Fruit fly (Drosophila melanogaster): ENCODE measurements around the gene Shmt.

The Shmt gene

dm6 chrX:5932345-5932995, 15.9 kb upstream of the Shmt start:
- no peak for TF ChIP-seq D1 (tag; optimal IDR thresholded peaks at IDR 0.05)
- peak; percentile 70 for TF ChIP-seq CG15710 (tag; optimal IDR thresholded peaks at IDR 0.05)
- TF ChIP-seq CG8301 (tag; optimal IDR thresholded peaks at IDR 0.05): peak; percentile 90
- TF ChIP-seq CG12605 (GFP tag; IDR thresholded peaks at IDR 0.05): peak; percentile 77
- TF ChIP-seq Snoo (tag; optimal IDR thresholded peaks at IDR 0.05): peak; percentile 49
- peak; percentile 90 for TF ChIP-seq fd96Ca (GFP tag; IDR thresholded peaks at IDR 0.05)
- TF ChIP-seq CG4496 (GFP tag; IDR thresholded peaks at IDR 0.05): peak; percentile 91; the same call in 2 of the 3 replicates
- peak; percentile 88 for TF ChIP-seq Ets98B (GFP tag; IDR thresholded peaks at IDR 0.05)
- TF ChIP-seq CG13204 (GFP tag; optimal IDR thresholded peaks at IDR 0.05): no peak
- TF ChIP-seq CG14655 (GFP tag; optimal IDR thresholded peaks at IDR 0.05): peak; percentile 87
- no peak for TF ChIP-seq EcR (GFP tag; optimal IDR thresholded peaks at IDR 0.05)
- TF ChIP-seq CG8159 (tag; optimal IDR thresholded peaks at IDR 0.05): peak; percentile 64
- TF ChIP-seq Pif1B (GFP tag; optimal IDR thresholded peaks at IDR 0.05): peak; percentile 87
- peak; percentile 65 for TF ChIP-seq CG32121 (GFP tag; IDR thresholded peaks at IDR 0.05)
- peak; percentile 59 for TF ChIP-seq gl (tag; optimal IDR thresholded peaks at IDR 0.05)
- TF ChIP-seq CG34367 (tag; optimal IDR thresholded peaks at IDR 0.05): peak; percentile 67
- peak; percentile 67 for TF ChIP-seq CG17806 (tag; optimal IDR thresholded peaks at IDR 0.05)
- TF ChIP-seq Pif1A (GFP tag; optimal IDR thresholded peaks at IDR 0.05): peak; percentile 85
- 0 out of 2 replicates have a peak, but pooled peaks have one; percentile 6 for TF ChIP-seq CG10348 (GFP tag; IDR thresholded peaks at IDR 0.05)
- TF ChIP-seq rn (GFP tag; IDR thresholded peaks at IDR 0.05): peak; percentile 49
- peak; percentile 63 for TF ChIP-seq CG9948 (tag; optimal IDR thresholded peaks at IDR 0.05)

dm6 chrX:5926718-5927117, 10.1 kb upstream of the Shmt start:
- peak; percentile 70 for TF ChIP-seq Ets98B (GFP tag; IDR thresholded peaks at IDR 0.05)
- peak; percentile 28 for TF ChIP-seq gl (tag; optimal IDR thresholded peaks at IDR 0.05)
- TF ChIP-seq CG12605 (GFP tag; IDR thresholded peaks at IDR 0.05): peak; percentile 74
- no peak for TF ChIP-seq CG10348 (GFP tag; IDR thresholded peaks at IDR 0.05)
- TF ChIP-seq D1 (tag; optimal IDR thresholded peaks at IDR 0.05): no peak
- peak; percentile 76 for TF ChIP-seq CG34367 (tag; optimal IDR thresholded peaks at IDR 0.05)
- peak; percentile 62 for TF ChIP-seq CG15710 (tag; optimal IDR thresholded peaks at IDR 0.05)
- TF ChIP-seq Pif1A (GFP tag; optimal IDR thresholded peaks at IDR 0.05): peak; percentile 53
- TF ChIP-seq CG17806 (tag; optimal IDR thresholded peaks at IDR 0.05): peak; percentile 73
- peak; percentile 57 for TF ChIP-seq Pif1B (GFP tag; optimal IDR thresholded peaks at IDR 0.05)
- no peak for TF ChIP-seq EcR (GFP tag; optimal IDR thresholded peaks at IDR 0.05)
- TF ChIP-seq fd96Ca (GFP tag; IDR thresholded peaks at IDR 0.05): peak; percentile 84
- peak; percentile 72 for TF ChIP-seq CG8301 (tag; optimal IDR thresholded peaks at IDR 0.05)
- TF ChIP-seq CG14655 (GFP tag; optimal IDR thresholded peaks at IDR 0.05): peak; percentile 77
- TF ChIP-seq CG4496 (GFP tag; IDR thresholded peaks at IDR 0.05): peak; percentile 70; the same call in 2 of the 3 replicates
- no peak for TF ChIP-seq Snoo (tag; optimal IDR thresholded peaks at IDR 0.05)
- TF ChIP-seq CG13204 (GFP tag; optimal IDR thresholded peaks at IDR 0.05): no peak
- no peak for TF ChIP-seq rn (GFP tag; IDR thresholded peaks at IDR 0.05)
- TF ChIP-seq CG8159 (tag; optimal IDR thresholded peaks at IDR 0.05): peak; percentile 65
- peak; percentile 49; the same call in 1 of the 2 replicates for TF ChIP-seq CG32121 (GFP tag; IDR thresholded peaks at IDR 0.05)
- TF ChIP-seq CG9948 (tag; optimal IDR thresholded peaks at IDR 0.05): peak; percentile 75

- TF ChIP-seq CG12605 (GFP tag; IDR thresholded peaks at IDR 0.05) (peak; percentile 91), fd96Ca (GFP tag; IDR thresholded peaks at IDR 0.05) (peak; percentile 84), CG8301 (tag; optimal IDR thresholded peaks at IDR 0.05) (peak; percentile 92), CG14655 (GFP tag; optimal IDR thresholded peaks at IDR 0.05) (peak; percentile 94), Pif1A (GFP tag; optimal IDR thresholded peaks at IDR 0.05) (peak; percentile 74), CG34367 (tag; optimal IDR thresholded peaks at IDR 0.05) (peak; percentile 84), CG32121 (GFP tag; IDR thresholded peaks at IDR 0.05) (peak; percentile 49; the same call in 1 of the 2 replicates), gl (tag; optimal IDR thresholded peaks at IDR 0.05) (peak; percentile 64), CG10348 (GFP tag; IDR thresholded peaks at IDR 0.05) (no peak), CG13204 (GFP tag; optimal IDR thresholded peaks at IDR 0.05) (peak; percentile 16), CG4496 (GFP tag; IDR thresholded peaks at IDR 0.05) (peak; percentile 93), CG9948 (tag; optimal IDR thresholded peaks at IDR 0.05) (peak; percentile 81), Ets98B (GFP tag; IDR thresholded peaks at IDR 0.05) (peak; percentile 87), Pif1B (GFP tag; optimal IDR thresholded peaks at IDR 0.05) (peak; percentile 79), CG17806 (tag; optimal IDR thresholded peaks at IDR 0.05) (peak; percentile 97), CG8159 (tag; optimal IDR thresholded peaks at IDR 0.05) (peak; percentile 85), CG15710 (tag; optimal IDR thresholded peaks at IDR 0.05) (peak; percentile 84), rn (GFP tag; IDR thresholded peaks at IDR 0.05) (peak; percentile 75), EcR (GFP tag; optimal IDR thresholded peaks at IDR 0.05) (peak; percentile 89), Snoo (tag; optimal IDR thresholded peaks at IDR 0.05) (peak; percentile 57), D1 (tag; optimal IDR thresholded peaks at IDR 0.05) (peak; percentile 46)
These were observed 9.3 kb upstream of the Shmt start for dm6 chrX:5925793-5926418.

dm6 chrX:5924378-5924777, 7.8 kb upstream of the Shmt start:
- TF ChIP-seq D1 (tag; optimal IDR thresholded peaks at IDR 0.05) (peak; percentile 31), rn (GFP tag; IDR thresholded peaks at IDR 0.05) (0 out of 2 replicates have a peak, but pooled peaks have one; percentile 33), Ets98B (GFP tag; IDR thresholded peaks at IDR 0.05) (peak; percentile 65), CG32121 (GFP tag; IDR thresholded peaks at IDR 0.05) (0 out of 2 replicates have a peak, but pooled peaks have one; percentile 14), gl (tag; optimal IDR thresholded peaks at IDR 0.05) (no peak), CG8159 (tag; optimal IDR thresholded peaks at IDR 0.05) (peak; percentile 26), CG13204 (GFP tag; optimal IDR thresholded peaks at IDR 0.05) (no peak), EcR (GFP tag; optimal IDR thresholded peaks at IDR 0.05) (no peak), CG12605 (GFP tag; IDR thresholded peaks at IDR 0.05) (peak; percentile 67), Pif1B (GFP tag; optimal IDR thresholded peaks at IDR 0.05) (peak; percentile 64), CG34367 (tag; optimal IDR thresholded peaks at IDR 0.05) (peak; percentile 37), CG9948 (tag; optimal IDR thresholded peaks at IDR 0.05) (peak; percentile 59), CG17806 (tag; optimal IDR thresholded peaks at IDR 0.05) (peak; percentile 42), CG14655 (GFP tag; optimal IDR thresholded peaks at IDR 0.05) (peak; percentile 91), CG4496 (GFP tag; IDR thresholded peaks at IDR 0.05) (peak; percentile 82), Pif1A (GFP tag; optimal IDR thresholded peaks at IDR 0.05) (peak; percentile 54), CG8301 (tag; optimal IDR thresholded peaks at IDR 0.05) (peak; percentile 84), CG10348 (GFP tag; IDR thresholded peaks at IDR 0.05) (no peak), fd96Ca (GFP tag; IDR thresholded peaks at IDR 0.05) (peak; percentile 59; the same call in 2 of the 3 replicates), Snoo (tag; optimal IDR thresholded peaks at IDR 0.05) (no peak), CG15710 (tag; optimal IDR thresholded peaks at IDR 0.05) (no peak)

Data from whole organism, pupa.